Fruit fly (Drosophila melanogaster) whole organism, prepupa: ENCODE results near the gene CG12009.

Experiments
- Blimp-1 ChIP-seq: fragments of 200-800 bp; sonication (Bioruptor generic); optimal IDR thresholded peaks from 3 replicates; lab custom pipeline; 2017; ENCODE audit warnings: missing biosample characterization, missing genetic modification characterization, mild to moderate bottlenecking, moderate library complexity, missing genetic modification reagents
- CG16779 ChIP-seq: fragments of 200-800 bp; sonication (Bioruptor generic); optimal IDR thresholded peaks from 3 replicates; lab custom pipeline; 2017; ENCODE audit warnings: missing biosample characterization, mild to moderate bottlenecking, missing genetic modification characterization
- CG32006 ChIP-seq: fragments of 200-800 bp; sonication (Bioruptor generic); optimal IDR thresholded peaks from 3 replicates; lab custom pipeline; 2017; ENCODE audit warnings: missing biosample characterization, mild to moderate bottlenecking, missing genetic modification characterization
- CG34406 ChIP-seq: fragments of 200-800 bp; sonication (Bioruptor generic); optimal IDR thresholded peaks from 3 replicates; lab custom pipeline; 2016; ENCODE audit warnings: missing biosample characterization, missing genetic modification characterization
- CG6854 ChIP-seq: fragments of 200-800 bp; sonication (Bioruptor generic); optimal IDR thresholded peaks from 2 replicates; lab custom pipeline; 2017; ENCODE audit warnings: missing biosample characterization, mild to moderate bottlenecking, missing genetic modification characterization
- CG7368 ChIP-seq: fragments of 200-800 bp; sonication (Bioruptor generic); optimal IDR thresholded peaks from 3 replicates; lab custom pipeline; 2016; ENCODE audit warnings: missing biosample characterization, missing genetic modification characterization
- Eip75B ChIP-seq: fragments of 200-800 bp; sonication (Bioruptor generic); optimal IDR thresholded peaks from 3 replicates; lab custom pipeline; 2016; ENCODE audit warnings: missing biosample characterization, missing genetic modification characterization
- Gug ChIP-seq: fragments of 200-800 bp; sonication (Bioruptor generic); IDR thresholded peaks from 2 replicates; pipeline ENCODE4 v1.3.6; 2022; ENCODE audit warnings: missing biosample characterization, missing genetic modification characterization
- Lpt ChIP-seq: fragments of 200-800 bp; sonication (Bioruptor generic); optimal IDR thresholded peaks from 3 replicates; lab custom pipeline; 2016; ENCODE audit warnings: missing biosample characterization, missing genetic modification characterization
- Sox14 ChIP-seq: fragments of 200-800 bp; sonication (Bioruptor generic); optimal IDR thresholded peaks from 3 replicates; lab custom pipeline; 2016; ENCODE audit warnings: missing biosample characterization, missing genetic modification characterization
- cyc ChIP-seq: fragments of 200-800 bp; sonication (Bioruptor generic); optimal IDR thresholded peaks from 3 replicates; lab custom pipeline; 2016; ENCODE audit warnings: missing biosample characterization, missing genetic modification characterization
- esn ChIP-seq: fragments of 200-800 bp; sonication (Bioruptor generic); optimal IDR thresholded peaks from 2 replicates; lab custom pipeline; 2016; ENCODE audit warnings: missing biosample characterization, mild to moderate bottlenecking, missing genetic modification characterization, moderate library complexity
- spab ChIP-seq: fragments of 200-800 bp; sonication (Bioruptor generic); optimal IDR thresholded peaks from 2 replicates; lab custom pipeline; 2017; ENCODE audit warnings: missing biosample characterization, mild to moderate bottlenecking, missing genetic modification characterization, missing genetic modification reagents
- svp ChIP-seq: fragments of 200-800 bp; sonication (Bioruptor generic); peaks from one replicate; lab custom pipeline; 2016; ENCODE audit warnings: missing biosample characterization, missing genetic modification characterization

dm6 chr3L:3274463-3275177 is 16.6 kb upstream of the CG12009 start:
- no peak for TF ChIP-seq spab (GFP tag; lab: Kevin White, UChicago)
- no peak for TF ChIP-seq CG34406 (GFP tag; lab: Kevin White, UChicago)
- TF ChIP-seq CG16779 (tag; lab: Kevin White, UChicago) = no peak
- TF ChIP-seq esn = no peak
- TF ChIP-seq Gug (GFP tag; lab: Robert Waterston, UW) = no peak
- TF ChIP-seq cyc (GFP tag; lab: Kevin White, UChicago) = no peak
- peak; percentile 54 for TF ChIP-seq CG32006 (GFP tag; lab: Kevin White, UChicago)
- TF ChIP-seq Eip75B (GFP tag; lab: Kevin White, UChicago) = no peak
- TF ChIP-seq Sox14 (GFP tag; lab: Kevin White, UChicago) = no peak
- no peak for TF ChIP-seq CG6854 (GFP tag; lab: Kevin White, UChicago)
- no peak for TF ChIP-seq svp (GFP tag; lab: Kevin White, UChicago)
- peak; percentile 59 for TF ChIP-seq Blimp-1 (GFP tag; lab: Kevin White, UChicago)
- TF ChIP-seq Lpt (GFP tag; lab: Kevin White, UChicago) = no peak
- TF ChIP-seq CG7368 (GFP tag; lab: Kevin White, UChicago) = no peak
